Worm (Caenorhabditis elegans): ENCODE results near the gene Y38A10A.2.

The Y38A10A.2 gene

DNA sequence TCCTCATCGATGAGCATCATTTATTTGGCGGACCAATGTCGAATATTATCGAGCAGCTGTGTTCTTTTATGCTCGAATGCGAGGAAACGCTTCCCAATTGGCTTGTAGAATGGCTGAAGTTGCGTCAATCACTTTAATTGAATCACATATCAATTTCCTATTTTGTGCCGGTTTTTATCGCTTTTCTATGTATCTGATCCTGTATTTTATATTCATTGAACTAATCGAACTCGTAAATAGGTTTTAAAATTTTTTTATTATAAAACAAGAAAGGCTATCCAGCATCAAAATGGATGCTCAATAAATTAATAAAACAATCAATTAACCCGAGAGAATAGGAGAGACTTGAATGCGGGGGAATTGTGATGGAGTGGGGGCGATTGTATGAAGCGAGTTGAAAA, 35.5 kb upstream of the Y38A10A.2 start (continued):
- no peak for TF ChIP-seq snpc-1.1 (tag; optimal IDR thresholded peaks at IDR 0.05; ENCODE audit: insufficient read depth)
- no peak for TF ChIP-seq atf-7 (tag; optimal IDR thresholded peaks at IDR 0.05)
- TF ChIP-seq F57A8.1 (GFP tag; optimal IDR thresholded peaks at IDR 0.05), result no peak
- TF ChIP-seq D2030.7 (GFP tag; IDR thresholded peaks at IDR 0.05), result peak; percentile 54; the same call in 1 of the 2 replicates
- no peak for TF ChIP-seq egl-18 (GFP tag; IDR thresholded peaks at IDR 0.05)
- no peak for TF ChIP-seq madf-10 (tag; optimal IDR thresholded peaks at IDR 0.05)
- no peak for TF ChIP-seq tlf-1 (GFP tag; optimal IDR thresholded peaks at IDR 0.05)
- no peak for TF ChIP-seq ceh-27 (GFP tag; optimal IDR thresholded peaks at IDR 0.05)
- no peak for TF ChIP-seq Y53F4B.3 (GFP tag; IDR thresholded peaks at IDR 0.05)
- no peak for TF ChIP-seq K12H6.12 (tag; optimal IDR thresholded peaks at IDR 0.05)
- peak; percentile 51 for TF ChIP-seq snpc-3.4 (tag; optimal IDR thresholded peaks at IDR 0.05)
- TF ChIP-seq attf-6 (GFP tag; IDR thresholded peaks at IDR 0.05), result no peak
- no peak for TF ChIP-seq efl-1 (GFP tag; optimal IDR thresholded peaks at IDR 0.05)
- TF ChIP-seq mel-28 (tag; optimal IDR thresholded peaks at IDR 0.05; ENCODE audit: borderline replicate concordance), result peak; percentile 37

DNA sequence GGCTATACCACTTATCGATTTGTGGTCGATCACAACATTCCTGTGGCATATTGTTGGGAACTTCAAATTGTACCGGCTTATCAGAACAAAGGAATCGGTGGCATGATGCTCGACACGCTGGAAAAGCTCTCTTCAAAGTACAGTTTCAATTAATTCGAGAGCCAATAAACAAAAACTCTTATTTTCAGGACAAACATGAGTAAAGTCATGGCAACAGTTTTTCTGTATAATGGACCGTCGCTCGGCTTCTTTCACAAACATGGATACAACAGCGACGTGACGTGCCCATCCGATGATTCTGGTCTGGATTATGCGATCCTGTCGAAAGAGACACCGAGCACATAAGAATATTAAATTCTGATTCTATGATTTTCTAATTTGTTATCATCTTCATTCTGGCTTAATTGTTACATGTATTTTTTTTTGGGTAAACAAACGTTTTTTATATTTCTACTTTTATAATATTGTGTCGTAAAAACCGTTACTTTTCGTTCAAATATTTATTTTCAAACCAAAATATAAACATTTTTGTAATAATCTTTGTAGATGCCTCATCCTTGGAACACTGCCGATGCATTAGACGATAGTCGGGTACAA, 33.4 kb upstream of the Y38A10A.2 start, which contains the start of gene smut-1:
TSS of gene smut-1 (plus strand) at position 547 of the 597 bp plus-strand sequence.
- TF ChIP-seq Y53F4B.3 (GFP tag; IDR thresholded peaks at IDR 0.05), result no peak
- no peak for TF ChIP-seq sea-2 (GFP tag; IDR thresholded peaks at IDR 0.05)
- no peak for TF ChIP-seq F37B4.10 (GFP tag; IDR thresholded peaks at IDR 0.05)
- TF ChIP-seq ztf-25 (GFP tag; IDR thresholded peaks at IDR 0.05), result no peak
- TF ChIP-seq sptf-2 (GFP tag; optimal IDR thresholded peaks at IDR 0.05), result no peak
- TF ChIP-seq snpc-3.4 (tag; optimal IDR thresholded peaks at IDR 0.05), result no peak
- no peak for TF ChIP-seq tlf-1 (GFP tag; optimal IDR thresholded peaks at IDR 0.05)
- no peak for TF ChIP-seq madf-6 (GFP tag; IDR thresholded peaks at IDR 0.05)
- TF ChIP-seq ceh-27 (GFP tag; optimal IDR thresholded peaks at IDR 0.05), result no peak
- TF ChIP-seq attf-6 (GFP tag; IDR thresholded peaks at IDR 0.05), result no peak
- no peak for TF ChIP-seq ceh-79 (tag; optimal IDR thresholded peaks at IDR 0.05)
- no peak for TF ChIP-seq ceh-100 (GFP tag; IDR thresholded peaks at IDR 0.05)
- no peak for TF ChIP-seq dpff-1 (tag; optimal IDR thresholded peaks at IDR 0.05)
- no peak for TF ChIP-seq F22D6.2 (tag; optimal IDR thresholded peaks at IDR 0.05)
- TF ChIP-seq Y56A3A.18 (GFP tag; IDR thresholded peaks at IDR 0.05), result no peak
- no peak for TF ChIP-seq B0035.1 (tag; optimal IDR thresholded peaks at IDR 0.05)
- TF ChIP-seq attf-5 (GFP tag; optimal IDR thresholded peaks at IDR 0.05), result no peak

DNA sequence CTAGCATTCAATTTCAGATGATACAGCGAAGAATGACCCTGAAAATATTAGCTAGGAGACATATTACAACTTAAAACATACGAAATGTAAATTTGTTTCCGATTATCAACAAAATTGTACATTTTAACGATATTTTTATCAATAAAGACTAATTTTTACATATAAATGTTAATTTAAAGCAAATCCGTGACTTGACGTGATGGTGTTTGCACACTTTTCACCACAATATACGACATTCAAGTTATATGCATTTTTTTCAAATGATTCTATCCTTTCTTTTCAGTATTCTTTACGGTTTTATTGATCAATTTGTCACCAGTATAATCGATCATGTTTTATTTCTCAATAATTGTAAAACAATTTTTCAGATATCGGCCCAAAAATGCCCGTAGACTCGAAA, 32.6 kb upstream of the Y38A10A.2 start, which contains the start of gene Y38A10A.7:
TSS of gene Y38A10A.7 (plus strand) at position 369 of the 400 bp plus-strand sequence.
- TF ChIP-seq B0035.1 (tag; optimal IDR thresholded peaks at IDR 0.05) (no peak), ccch-3 (GFP tag; optimal IDR thresholded peaks at IDR 0.05) (no peak), hmg-1.2 (GFP tag; IDR thresholded peaks at IDR 0.05) (no peak), dpl-1 (GFP tag; optimal IDR thresholded peaks at IDR 0.05) (no peak), die-1 (tag; optimal IDR thresholded peaks at IDR 0.05) (no peak), lsy-27 (tag; optimal IDR thresholded peaks at IDR 0.05; ENCODE audit: borderline replicate concordance, insufficient read depth) (no peak), F22D6.2 (tag; optimal IDR thresholded peaks at IDR 0.05) (no peak), lsl-1 (GFP tag; optimal IDR thresholded peaks at IDR 0.05) (no peak), C06A6.2 (GFP tag; conservative IDR thresholded peaks at IDR 0.05) (no peak), him-1 (tag; optimal IDR thresholded peaks at IDR 0.05) (no peak), aptf-3 (GFP tag; IDR thresholded peaks at IDR 0.05) (no peak), B0261.1 (tag; optimal IDR thresholded peaks at IDR 0.05) (no peak), snpc-4 (GFP tag; optimal IDR thresholded peaks at IDR 0.05) (no peak), snpc-4 (tag; optimal IDR thresholded peaks at IDR 0.05) (no peak), aptf-2 (GFP tag; conservative IDR thresholded peaks at IDR 0.05) (no peak), lin-26 (GFP tag; IDR thresholded peaks at IDR 0.05) (no peak), hmg-20 (GFP tag; IDR thresholded peaks at IDR 0.05) (no peak), nfyb-1 (GFP tag; IDR thresholded peaks at IDR 0.05) (no peak), nhr-27 (tag; optimal IDR thresholded peaks at IDR 0.05) (no peak), egrh-3 (GFP tag; IDR thresholded peaks at IDR 0.05) (no peak), nhr-80 (tag; optimal IDR thresholded peaks at IDR 0.05) (no peak)
